Worm (Caenorhabditis elegans) whole organism, mixed stage, embryonic: ENCODE results near the gene atp-5.

Experiments used
- mab-5 ChIP-seq: fragments of 150-350 bp; optimal IDR thresholded peaks from 2 replicates; lab custom pipeline; 2014; ENCODE audit warnings: missing biosample characterization, missing genetic modification characterization
- snpc-4 ChIP-seq: fragments of 150-350 bp; optimal IDR thresholded peaks from 2 replicates; lab custom pipeline; 2014; ENCODE audit warnings: missing biosample characterization, missing genetic modification characterization
- sptf-1 ChIP-seq: sonication (generic microtip); optimal IDR thresholded peaks from 2 replicates; lab custom pipeline; 2017; ENCODE audit warnings: mild to moderate bottlenecking, missing genetic modification characterization, moderate library complexity, missing compliant biosample characterization
- unc-62 ChIP-seq: fragments of 150-350 bp; optimal IDR thresholded peaks from 2 replicates; lab custom pipeline; 2014; ENCODE audit warnings: missing biosample characterization, missing genetic modification reagents, missing genetic modification characterization

DNA sequence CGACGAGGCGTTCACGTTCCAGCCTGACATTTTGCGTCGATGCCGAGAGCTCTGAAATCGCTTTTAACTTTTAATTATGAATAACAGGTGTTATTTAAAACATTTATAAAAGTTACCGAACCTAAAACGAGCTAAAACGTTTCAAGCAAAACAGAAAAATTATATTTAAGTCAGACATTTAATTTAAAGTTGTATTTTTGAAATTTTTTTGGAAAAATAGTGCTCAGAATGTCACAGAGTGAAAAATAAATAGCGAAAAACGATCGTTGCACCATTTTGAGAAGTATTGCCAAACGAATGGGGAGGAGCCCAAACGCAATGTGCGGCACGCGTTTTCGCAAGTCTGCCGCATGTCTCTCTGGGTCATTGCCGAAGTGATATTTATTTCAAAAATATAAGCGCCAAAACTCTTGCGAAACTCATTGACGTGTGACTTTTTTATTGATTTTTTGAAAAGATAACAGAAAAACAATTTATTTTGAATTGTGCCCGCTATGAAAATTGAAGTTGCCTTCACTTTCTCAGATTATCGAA, 10.6 kb downstream of the atp-5 start, which contains the start of gene erfa-3:
- no peak for TF ChIP-seq mab-5 (tag; lab: Kevin White, UChicago)
- TF ChIP-seq unc-62 (GFP tag; lab: Kevin White, UChicago) = no peak
- TF ChIP-seq snpc-4 (tag; lab: Kevin White, UChicago) = no peak
- peak; percentile 90 for TF ChIP-seq sptf-1 (tag; lab: Kevin White, UChicago)
